Fruit fly (Drosophila melanogaster): ENCODE measurements around the gene PolD1.

Gene PolD1

DNA sequence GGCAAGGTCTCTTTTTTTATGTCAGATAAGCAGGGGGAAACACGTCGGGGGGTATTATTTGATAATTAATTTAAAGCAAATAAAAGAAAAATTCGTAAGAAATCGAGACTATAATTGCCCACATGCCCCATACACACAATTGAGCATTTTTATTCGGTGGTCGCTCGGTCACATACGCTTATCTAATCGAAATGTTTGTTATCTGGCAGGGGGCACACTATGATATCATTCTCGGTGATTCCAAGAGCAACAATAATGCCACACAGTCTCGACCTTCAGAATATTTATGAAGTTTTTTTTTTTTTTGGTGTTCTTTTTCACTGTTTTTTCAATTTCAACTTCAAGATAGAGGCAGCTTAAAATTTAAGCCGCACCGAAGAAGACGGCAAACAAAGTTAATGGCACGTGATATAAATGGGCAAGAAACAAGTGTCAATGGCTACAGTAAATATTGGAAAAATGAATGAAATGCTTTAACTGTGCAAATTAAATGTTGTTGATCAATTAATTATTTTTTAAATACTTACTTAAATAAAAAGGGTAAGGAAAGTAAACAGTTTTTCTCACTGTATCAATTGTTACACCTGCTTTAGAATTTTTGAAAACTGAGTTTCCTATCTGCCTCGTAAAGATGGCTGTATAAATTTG lies 11.9 kb upstream of the PolD1 start (continued):
- TF ChIP-seq Rx (GFP tag; IDR thresholded peaks at IDR 0.05): no peak
- TF ChIP-seq CG12236 (GFP tag; optimal IDR thresholded peaks at IDR 0.05): no peak
- no peak for TF ChIP-seq CrebB (tag; optimal IDR thresholded peaks at IDR 0.05)
- TF ChIP-seq CG13287 (GFP tag; IDR thresholded peaks at IDR 0.05; ENCODE audit: partially characterized antibody): peak; percentile 18; the same call in 1 of the 2 replicates
- peak; percentile 39 for TF ChIP-seq Sox102F (GFP tag; optimal IDR thresholded peaks at IDR 0.05)
- no peak for TF ChIP-seq Ssrp (tag; optimal IDR thresholded peaks at IDR 0.05)
- TF ChIP-seq HLH3B (GFP tag; IDR thresholded peaks at IDR 0.05): peak; percentile 40; the same call in 1 of the 2 replicates
- no peak for TF ChIP-seq Drgx (GFP tag; IDR thresholded peaks at IDR 0.05)
- no peak for TF ChIP-seq CG7786 (GFP tag; optimal IDR thresholded peaks at IDR 0.05)
- TF ChIP-seq CG12299 (tag; optimal IDR thresholded peaks at IDR 0.05): no peak
- peak; percentile 14 for TF ChIP-seq CG4854 (GFP tag; optimal IDR thresholded peaks at IDR 0.05)
- TF ChIP-seq CG6854 (GFP tag; optimal IDR thresholded peaks at IDR 0.05): no peak
- no peak for TF ChIP-seq al (GFP tag; IDR thresholded peaks at IDR 0.05)
- peak; percentile 44; the same call in 1 of the 3 replicates for TF ChIP-seq CG17361 (GFP tag; IDR thresholded peaks at IDR 0.05)
- no peak for TF ChIP-seq Oli (tag; optimal IDR thresholded peaks at IDR 0.05)
- no peak for TF ChIP-seq zen (tag; optimal IDR thresholded peaks at IDR 0.05)
- TF ChIP-seq sisA (GFP tag; IDR thresholded peaks at IDR 0.05): no peak
- no peak for TF ChIP-seq Hand (GFP tag; optimal IDR thresholded peaks at IDR 0.05)
- no peak; the same call in 1 of the 2 replicates for TF ChIP-seq chm (GFP tag; IDR thresholded peaks at IDR 0.05)
- no peak for TF ChIP-seq CG30431 (GFP tag; optimal IDR thresholded peaks at IDR 0.05)
- no peak for TF ChIP-seq Dip3 (GFP tag; optimal IDR thresholded peaks at IDR 0.05)
- TF ChIP-seq CG31388 (GFP tag; optimal IDR thresholded peaks at IDR 0.05): no peak
- peak; percentile 56; the same call in 1 of the 2 replicates for TF ChIP-seq ranshi (GFP tag; IDR thresholded peaks at IDR 0.05)
- no peak for TF ChIP-seq Spps (tag; optimal IDR thresholded peaks at IDR 0.05)
- no peak for TF ChIP-seq CG10274 (GFP tag; optimal IDR thresholded peaks at IDR 0.05)
- peak; percentile 14 for TF ChIP-seq Atf3 (GFP tag; optimal IDR thresholded peaks at IDR 0.05)
- TF ChIP-seq CG15073 (GFP tag; optimal IDR thresholded peaks at IDR 0.05): no peak
- TF ChIP-seq NC2α (GFP tag; optimal IDR thresholded peaks at IDR 0.05): no peak
- TF ChIP-seq CG30020 (tag; optimal IDR thresholded peaks at IDR 0.05): no peak
- TF ChIP-seq cas (GFP tag; IDR thresholded peaks at IDR 0.05): no peak
- TF ChIP-seq pnt (GFP tag; optimal IDR thresholded peaks at IDR 0.05): no peak
- no peak for TF ChIP-seq Doc3 (GFP tag; IDR thresholded peaks at IDR 0.05; ENCODE audit: partially characterized antibody)
- TF ChIP-seq CG11560 (tag; IDR thresholded peaks at IDR 0.05): no peak
- TF ChIP-seq corto (GFP tag; optimal IDR thresholded peaks at IDR 0.05): no peak
- TF ChIP-seq CG1603 (tag; optimal IDR thresholded peaks at IDR 0.05): peak; percentile 25
- no peak for TF ChIP-seq CG3838 (GFP tag; optimal IDR thresholded peaks at IDR 0.05)
- TF ChIP-seq Dll (GFP tag; IDR thresholded peaks at IDR 0.05; ENCODE audit: partially characterized antibody): no peak
- TF ChIP-seq CG6175 (GFP tag; IDR thresholded peaks at IDR 0.05): no peak
- TF ChIP-seq Bteb2 (GFP tag; optimal IDR thresholded peaks at IDR 0.05): no peak
- no peak for TF ChIP-seq trh (GFP tag; optimal IDR thresholded peaks at IDR 0.05)
- no peak for TF ChIP-seq Hey (tag; optimal IDR thresholded peaks at IDR 0.05)
- no peak for TF ChIP-seq ac (GFP tag; optimal IDR thresholded peaks at IDR 0.05)
- peak; percentile 63 for TF ChIP-seq CG7745 (tag; optimal IDR thresholded peaks at IDR 0.05)
- no peak for TF ChIP-seq CG10959 (GFP tag; IDR thresholded peaks at IDR 0.05)
- no peak for TF ChIP-seq Blimp-1 (GFP tag; optimal IDR thresholded peaks at IDR 0.05)
- TF ChIP-seq CG34224 (GFP tag; IDR thresholded peaks at IDR 0.05; ENCODE audit: partially characterized antibody): no peak
- no peak for TF ChIP-seq CG17912 (GFP tag; optimal IDR thresholded peaks at IDR 0.05)
- no peak for TF ChIP-seq kah (GFP tag; optimal IDR thresholded peaks at IDR 0.05)
- no peak for TF ChIP-seq CG1792 (GFP tag; optimal IDR thresholded peaks at IDR 0.05)
- TF ChIP-seq nom (GFP tag; optimal IDR thresholded peaks at IDR 0.05): no peak
